Fruit fly (Drosophila melanogaster): ENCODE data around the gene CG5114.

The CG5114 gene

DNA sequence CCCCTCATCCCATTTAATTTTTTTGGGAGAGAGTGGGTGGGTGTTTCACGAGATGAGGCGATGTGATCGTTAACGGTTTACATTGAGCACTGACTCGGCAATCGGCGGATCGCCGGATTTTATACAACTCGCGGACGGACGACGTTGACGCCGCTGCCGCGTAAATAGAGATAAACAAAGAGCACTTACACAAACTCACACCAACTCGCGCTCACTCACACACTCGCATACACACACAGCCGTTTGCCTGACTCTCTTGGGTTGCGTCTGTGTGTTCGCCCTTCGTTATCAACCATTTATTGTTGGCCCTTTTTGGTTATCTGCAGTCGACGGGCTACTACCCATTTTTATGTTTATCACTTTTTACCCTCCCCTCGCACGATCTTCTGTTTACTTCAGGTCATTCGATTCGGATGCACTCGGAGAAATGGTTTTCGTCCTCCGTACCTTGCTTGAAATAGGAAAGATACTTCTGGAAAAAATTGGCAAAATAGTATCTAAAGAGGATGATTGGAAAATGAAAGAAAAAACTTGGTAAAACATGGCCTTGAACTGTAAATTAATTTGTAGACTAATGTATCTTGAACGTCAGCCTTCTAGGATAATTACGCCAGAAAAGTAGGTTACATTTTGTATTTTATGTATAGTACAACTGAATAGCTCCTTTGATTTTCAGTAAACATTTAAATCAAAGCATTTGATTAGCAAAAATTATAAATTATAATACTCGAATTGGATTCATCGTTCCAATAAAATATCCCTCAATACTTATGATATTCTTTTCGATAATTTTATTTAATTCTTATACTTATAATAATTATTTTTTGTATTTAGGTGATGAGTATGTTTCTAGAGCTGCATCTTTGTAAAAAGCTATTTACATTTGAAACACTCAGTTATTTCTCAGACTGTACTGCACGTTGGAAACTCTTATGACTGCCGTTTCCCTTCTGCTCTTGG is 4.8 kb upstream of the CG5114 start:
- TF ChIP-seq CG8478 (optimal IDR thresholded peaks at IDR 0.05) (no peak), usp (GFP tag; optimal IDR thresholded peaks at IDR 0.05) (no peak), Dll (optimal IDR thresholded peaks at IDR 0.05) (no peak), pan (optimal IDR thresholded peaks at IDR 0.05) (no peak), EcR (GFP tag; optimal IDR thresholded peaks at IDR 0.05) (peak in 1 of 2 experiments; percentile 68), psq (optimal IDR thresholded peaks at IDR 0.05) (no peak)

DNA sequence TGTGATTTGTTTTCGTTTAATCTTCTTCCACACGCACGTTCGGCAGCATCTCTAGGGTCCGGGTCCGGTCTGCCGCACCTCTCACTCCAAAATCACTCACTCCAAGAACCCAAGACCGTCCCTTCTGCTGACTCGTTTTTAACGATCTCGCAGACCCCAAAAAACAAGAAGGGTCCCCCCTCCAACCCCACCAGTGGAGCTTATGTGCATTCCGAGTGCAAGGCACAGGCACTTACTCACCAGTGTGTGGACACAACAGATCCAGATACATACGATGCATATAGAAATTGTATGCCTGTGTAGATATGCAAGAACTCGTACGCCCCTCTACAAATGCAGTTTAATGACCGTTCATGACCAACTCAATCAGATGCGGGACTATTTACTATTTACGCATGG is 4.1 kb upstream of the CG5114 start:
- TF ChIP-seq psq (optimal IDR thresholded peaks at IDR 0.05) = no peak
- TF ChIP-seq CG8478 (optimal IDR thresholded peaks at IDR 0.05) = no peak
- no peak for TF ChIP-seq pan (optimal IDR thresholded peaks at IDR 0.05)
- peak in 1 of 2 experiments; percentile 82 for TF ChIP-seq EcR (GFP tag; optimal IDR thresholded peaks at IDR 0.05)

- no peak for TF ChIP-seq usp (GFP tag; optimal IDR thresholded peaks at IDR 0.05)
- no peak for TF ChIP-seq Dll (optimal IDR thresholded peaks at IDR 0.05)
- no peak for TF ChIP-seq psq (optimal IDR thresholded peaks at IDR 0.05)
- no peak for TF ChIP-seq pan (optimal IDR thresholded peaks at IDR 0.05)
- TF ChIP-seq CG8478 (optimal IDR thresholded peaks at IDR 0.05) = no peak
- no peak for TF ChIP-seq EcR (GFP tag; optimal IDR thresholded peaks at IDR 0.05)
These were observed 3.3 kb upstream of the CG5114 start, which contains the start of gene CG3349 for dm6 chr3L:14979332-14979731. TSS of gene CG3349 (plus strand) at chr3L:14979620.

- TF ChIP-seq CG8478 (optimal IDR thresholded peaks at IDR 0.05) (no peak), pan (optimal IDR thresholded peaks at IDR 0.05) (no peak), usp (GFP tag; optimal IDR thresholded peaks at IDR 0.05) (no peak), EcR (GFP tag; optimal IDR thresholded peaks at IDR 0.05) (no peak), Dll (optimal IDR thresholded peaks at IDR 0.05) (no peak), psq (optimal IDR thresholded peaks at IDR 0.05) (no peak)
These were observed 2.6 kb upstream of the CG5114 start for dm6 chr3L:14980038-14980437.

DNA sequence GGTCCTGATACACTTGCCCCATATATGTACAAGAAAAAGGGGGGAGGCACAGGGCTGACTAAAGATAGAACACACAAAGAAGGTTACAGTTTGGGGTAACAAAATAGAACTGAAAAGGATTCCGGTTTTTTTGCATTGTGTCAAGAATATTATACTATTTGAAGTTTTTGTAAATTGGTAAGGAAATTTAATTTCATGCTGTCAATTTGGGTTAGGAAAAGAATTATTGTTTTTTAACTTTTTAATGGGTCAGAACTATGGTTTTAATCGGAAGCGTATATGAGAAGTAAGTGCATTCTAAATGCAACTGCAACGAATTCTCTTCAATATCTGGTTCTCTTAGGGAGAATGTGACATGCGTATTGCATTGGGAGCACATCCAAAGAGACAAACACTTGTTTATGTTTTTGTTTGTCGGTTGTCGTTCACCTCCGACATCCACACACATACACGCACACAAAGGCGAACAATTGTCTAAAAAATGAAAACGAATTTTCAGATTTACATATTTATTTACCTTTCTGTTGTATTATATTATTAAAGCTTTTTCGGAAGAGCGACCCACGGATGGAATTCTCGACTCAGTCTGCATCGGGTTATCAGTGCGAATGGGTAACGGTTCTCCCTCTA is 2.0 kb downstream of the CG5114 start, which contains the start of gene mnd:
Gene mnd, plus strand, starts transcription at position 580 of the 630 bp plus-strand sequence.
- no peak for TF ChIP-seq EcR (GFP tag; optimal IDR thresholded peaks at IDR 0.05)
- no peak for TF ChIP-seq usp (GFP tag; optimal IDR thresholded peaks at IDR 0.05)
- TF ChIP-seq pan (optimal IDR thresholded peaks at IDR 0.05) = no peak
- no peak for TF ChIP-seq Dll (optimal IDR thresholded peaks at IDR 0.05)
- TF ChIP-seq psq (optimal IDR thresholded peaks at IDR 0.05) = no peak
- no peak for TF ChIP-seq CG8478 (optimal IDR thresholded peaks at IDR 0.05)

DNA sequence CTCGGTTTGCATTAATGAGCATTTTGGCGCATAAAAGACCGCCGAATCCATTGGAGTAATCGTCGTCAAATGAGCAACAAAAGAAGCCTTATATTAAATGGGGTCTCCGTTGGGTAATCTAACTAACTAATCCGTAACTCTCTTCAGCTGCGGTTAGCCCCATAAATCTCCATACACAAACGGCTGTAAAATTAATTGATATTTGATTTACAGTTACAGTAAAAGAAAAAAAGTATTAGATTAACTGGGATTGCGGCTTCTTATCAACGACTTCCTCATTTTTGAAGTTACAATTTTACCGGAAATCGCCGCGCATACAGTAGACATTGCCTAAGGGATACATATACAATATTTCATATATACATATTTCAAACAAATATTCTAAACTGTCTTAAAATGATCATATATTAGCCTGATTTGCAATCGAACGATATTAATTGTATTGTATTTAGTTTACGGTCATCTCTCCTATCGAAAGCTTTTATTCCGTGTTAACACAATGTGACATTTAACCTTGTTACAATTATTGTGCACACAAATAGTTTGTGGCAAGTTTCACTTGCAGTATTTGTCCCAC is 3.8 kb downstream of the CG5114 start:
- TF ChIP-seq EcR (GFP tag; optimal IDR thresholded peaks at IDR 0.05) = no peak
- no peak for TF ChIP-seq usp (GFP tag; optimal IDR thresholded peaks at IDR 0.05)
- no peak for TF ChIP-seq CG8478 (optimal IDR thresholded peaks at IDR 0.05)
- no peak for TF ChIP-seq pan (optimal IDR thresholded peaks at IDR 0.05)
- no peak for TF ChIP-seq psq (optimal IDR thresholded peaks at IDR 0.05)
- TF ChIP-seq Dll (optimal IDR thresholded peaks at IDR 0.05) = no peak

DNA sequence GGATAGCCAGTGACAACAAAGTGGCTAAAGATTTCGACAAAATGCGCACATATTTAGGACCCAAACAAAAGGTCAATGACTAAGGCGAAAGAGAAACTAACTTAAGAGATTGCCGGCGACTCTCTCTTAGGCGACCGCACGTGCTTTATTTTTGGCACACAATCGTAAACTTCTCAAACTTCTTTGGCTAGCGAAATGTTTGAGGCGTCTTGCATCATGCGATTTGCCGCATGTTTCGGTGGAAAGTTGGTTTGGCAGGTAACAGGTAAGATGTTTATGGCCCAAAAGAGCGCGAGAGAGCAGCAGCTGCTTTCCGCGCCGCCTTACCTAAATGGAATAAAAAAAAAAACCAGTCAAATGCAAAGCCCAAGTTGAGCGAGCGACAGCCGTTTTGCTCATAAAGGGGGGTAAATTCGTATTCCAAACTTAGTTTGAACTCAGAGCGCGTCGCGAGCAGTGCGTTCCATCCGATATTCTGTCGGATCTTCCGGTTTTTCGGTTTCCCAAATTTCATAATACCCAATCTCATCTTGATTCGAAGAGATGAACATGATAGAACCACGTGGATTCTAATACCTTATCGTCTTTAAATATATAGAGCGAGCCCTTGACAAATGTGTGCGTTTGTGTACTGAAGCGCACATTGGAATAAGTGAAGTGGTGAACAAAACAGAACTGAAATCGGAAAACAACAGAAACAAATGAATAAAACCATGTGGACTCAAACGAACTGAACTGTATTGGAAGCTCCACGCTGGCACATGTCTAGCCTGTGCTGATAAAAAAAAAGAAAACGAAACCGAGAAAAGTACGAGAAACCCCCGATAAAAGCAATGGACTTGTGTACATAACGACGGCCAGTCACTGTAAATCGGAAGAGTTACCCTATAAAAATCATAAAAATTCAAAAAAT is 4.6 kb downstream of the CG5114 start:
- TF ChIP-seq EcR (GFP tag; optimal IDR thresholded peaks at IDR 0.05) = peak in 1 of 2 experiments; percentile 55
- no peak for TF ChIP-seq CG8478 (optimal IDR thresholded peaks at IDR 0.05)

- TF ChIP-seq EcR (GFP tag; optimal IDR thresholded peaks at IDR 0.05) (no peak), usp (GFP tag; optimal IDR thresholded peaks at IDR 0.05) (no peak), Dll (optimal IDR thresholded peaks at IDR 0.05) (no peak), pan (optimal IDR thresholded peaks at IDR 0.05) (no peak), CG8478 (optimal IDR thresholded peaks at IDR 0.05) (no peak), psq (optimal IDR thresholded peaks at IDR 0.05) (no peak)
These were observed 5.6 kb downstream of the CG5114 start for dm6 chr3L:14988231-14988630.

DNA sequence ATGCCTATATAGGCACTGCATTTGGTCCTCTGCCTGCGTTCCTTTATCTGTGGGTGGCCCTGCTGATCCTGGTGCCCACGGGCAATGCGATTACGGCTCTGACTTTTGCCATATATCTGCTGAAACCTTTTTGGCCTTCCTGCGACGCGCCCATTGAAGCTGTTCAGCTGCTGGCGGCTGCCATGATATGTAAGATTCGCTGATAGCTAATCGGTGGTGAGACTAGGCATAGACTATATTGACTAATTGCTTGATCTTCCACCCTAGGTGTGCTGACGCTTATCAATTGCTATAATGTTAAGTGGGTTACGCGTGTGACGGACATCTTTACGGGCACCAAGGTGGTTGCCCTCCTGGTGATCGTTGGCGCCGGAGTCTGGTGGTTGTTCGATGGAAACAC is 7.2 kb downstream of the CG5114 start:
- TF ChIP-seq usp (GFP tag; optimal IDR thresholded peaks at IDR 0.05) = no peak
- no peak for TF ChIP-seq pan (optimal IDR thresholded peaks at IDR 0.05)
- TF ChIP-seq psq (optimal IDR thresholded peaks at IDR 0.05) = no peak
- no peak for TF ChIP-seq CG8478 (optimal IDR thresholded peaks at IDR 0.05)
- TF ChIP-seq EcR (GFP tag; optimal IDR thresholded peaks at IDR 0.05) = no peak
- TF ChIP-seq Dll (optimal IDR thresholded peaks at IDR 0.05) = no peak

dm6 chr3L:14992025-14992424 is 9.4 kb downstream of the CG5114 start, which contains the start of gene Zip71B:
TSS of gene Zip71B (plus strand) at chr3L:14992289.
- TF ChIP-seq usp (GFP tag; optimal IDR thresholded peaks at IDR 0.05) (no peak), psq (optimal IDR thresholded peaks at IDR 0.05) (no peak), CG8478 (optimal IDR thresholded peaks at IDR 0.05) (no peak), Dll (optimal IDR thresholded peaks at IDR 0.05) (no peak), EcR (GFP tag; optimal IDR thresholded peaks at IDR 0.05) (no peak), pan (optimal IDR thresholded peaks at IDR 0.05) (no peak)

DNA sequence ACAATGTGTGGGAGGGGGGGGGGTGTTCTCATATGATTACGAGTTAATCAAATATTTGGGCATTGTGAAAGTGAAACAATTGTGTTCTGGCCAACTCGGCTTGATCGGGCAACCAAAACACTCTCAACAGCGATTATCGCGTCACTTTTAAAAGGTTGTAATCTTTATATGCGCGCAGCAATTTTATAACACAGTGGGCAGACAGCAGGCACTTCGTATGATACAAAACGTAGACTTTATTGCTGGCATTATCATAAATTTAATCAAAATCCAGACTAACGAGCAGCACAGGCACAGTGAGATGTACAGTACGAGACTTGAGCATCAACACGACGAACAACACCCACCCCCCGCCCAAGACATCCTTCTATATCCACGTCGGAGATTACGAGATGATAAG is 10.2 kb downstream of the CG5114 start:
- TF ChIP-seq pan (optimal IDR thresholded peaks at IDR 0.05) (no peak), psq (optimal IDR thresholded peaks at IDR 0.05) (no peak), CG8478 (optimal IDR thresholded peaks at IDR 0.05) (no peak), EcR (GFP tag; optimal IDR thresholded peaks at IDR 0.05) (no peak), Dll (optimal IDR thresholded peaks at IDR 0.05) (no peak), usp (GFP tag; optimal IDR thresholded peaks at IDR 0.05) (no peak)
